Fruit fly (Drosophila melanogaster) whole organism, embryonic: ENCODE measurements around the gene CG6843.
A peak's percentile ranks its signal among the peaks of the same experiment; 100 is the strongest.

Experiments used
- Antp ChIP-seq: fragments of 200-800 bp; sonication (Bioruptor generic); optimal IDR thresholded peaks from 3 replicates; lab custom pipeline; 2016; ENCODE audit warnings: missing biosample characterization, missing genetic modification characterization
- Bgb ChIP-seq: fragments of 200-800 bp; sonication (Bioruptor generic); IDR thresholded peaks from 2 replicates; pipeline ENCODE4 v1.3.6; 2022; ENCODE audit warnings: missing biosample characterization, missing genetic modification characterization; ENCODE audit not compliant: partially characterized antibody
- CG10321 ChIP-seq: fragments of 200-800 bp; sonication (Bioruptor generic); IDR thresholded peaks from 2 replicates; pipeline ENCODE4 v1.3.6; 2022; ENCODE audit warnings: missing biosample characterization, missing genetic modification characterization
- CG10431 ChIP-seq: fragments of 200-800 bp; sonication (Bioruptor generic); optimal IDR thresholded peaks from 3 replicates; lab custom pipeline; 2018; ENCODE audit warnings: missing biosample characterization, mild to moderate bottlenecking, missing genetic modification characterization
- CG10543 ChIP-seq: fragments of 200-800 bp; sonication (Bioruptor generic); optimal IDR thresholded peaks from 3 replicates; lab custom pipeline; 2017; ENCODE audit warnings: missing biosample characterization, mild to moderate bottlenecking, missing genetic modification characterization, moderate library complexity
- CG10979 ChIP-seq: fragments of 200-800 bp; sonication (Bioruptor generic); optimal IDR thresholded peaks from 2 replicates; lab custom pipeline; 2018; ENCODE audit warnings: missing biosample characterization, mild to moderate bottlenecking, missing genetic modification characterization, moderate library complexity
- CG12769 ChIP-seq: fragments of 200-800 bp; sonication (Bioruptor generic); optimal IDR thresholded peaks from 2 replicates; lab custom pipeline; 2019; ENCODE audit warnings: missing biosample characterization, mild to moderate bottlenecking, missing genetic modification characterization, moderate library complexity
- CG13894 ChIP-seq: fragments of 200-800 bp; sonication (Bioruptor generic); optimal IDR thresholded peaks from 3 replicates; lab custom pipeline; 2018; ENCODE audit warnings: missing biosample characterization, mild to moderate bottlenecking, missing genetic modification characterization, moderate library complexity
- CG17612 ChIP-seq: fragments of 200-800 bp; sonication (Bioruptor generic); IDR thresholded peaks from 2 replicates; pipeline ENCODE4 v1.3.6; 2022; ENCODE audit warnings: missing biosample characterization, missing genetic modification characterization
- CG18262 ChIP-seq: fragments of 200-800 bp; optimal IDR thresholded peaks from 3 replicates; lab custom pipeline; 2019; ENCODE audit warnings: missing biosample characterization, mild to moderate bottlenecking, missing genetic modification characterization, moderate library complexity
- CG2202 ChIP-seq: fragments of 200-800 bp; sonication (Bioruptor generic); optimal IDR thresholded peaks from 2 replicates; lab custom pipeline; 2018; ENCODE audit warnings: missing biosample characterization, mild to moderate bottlenecking, missing genetic modification characterization
- CG32767 ChIP-seq: fragments of 200-800 bp; sonication (Bioruptor generic); IDR thresholded peaks from 2 replicates; pipeline ENCODE4 v1.3.6; 2022; ENCODE audit warnings: missing biosample characterization, missing genetic modification characterization
- CG34224 ChIP-seq: fragments of 200-800 bp; sonication (Bioruptor generic); IDR thresholded peaks from 3 replicates; pipeline ENCODE4 v1.3.6; 2022; ENCODE audit warnings: missing biosample characterization, missing genetic modification characterization; ENCODE audit not compliant: partially characterized antibody
- CG6254 ChIP-seq: fragments of 200-800 bp; sonication (Bioruptor generic); optimal IDR thresholded peaks from 3 replicates; lab custom pipeline; 2017; ENCODE audit warnings: mild to moderate bottlenecking, missing biosample characterization, missing genetic modification reagents, missing genetic modification characterization
- CG6791 ChIP-seq: fragments of 200-800 bp; sonication (Bioruptor generic); IDR thresholded peaks from 3 replicates; pipeline ENCODE4 v1.3.6; 2022; ENCODE audit warnings: missing biosample characterization, missing genetic modification characterization; ENCODE audit not compliant: partially characterized antibody
- CG8290 ChIP-seq, 3 experiments: fragments of 200-800 bp; sonication (Bioruptor generic); optimal IDR thresholded peaks; 2 replicates each; lab custom pipeline; 2016 to 2019; ENCODE audit warnings: missing biosample characterization in 3 of 3, missing genetic modification characterization in 3 of 3, mild to moderate bottlenecking in 2 of 3, moderate library complexity in 1 of 3
- Deaf1 ChIP-seq: fragments of 200-800 bp; optimal IDR thresholded peaks from 3 replicates; lab custom pipeline; 2019; ENCODE audit warnings: missing biosample characterization, mild to moderate bottlenecking, missing genetic modification characterization, moderate library complexity
- Dip2 ChIP-seq: fragments of 200-800 bp; sonication (Bioruptor generic); IDR thresholded peaks from 2 replicates; pipeline ENCODE4 v1.3.6; 2022; ENCODE audit warnings: missing biosample characterization, missing genetic modification characterization
- Doc3 ChIP-seq: fragments of 200-800 bp; sonication (Bioruptor generic); IDR thresholded peaks from 3 replicates; pipeline ENCODE4 v1.3.6; 2022; ENCODE audit warnings: missing biosample characterization, missing genetic modification characterization; ENCODE audit not compliant: partially characterized antibody
- E2f2 ChIP-seq: fragments of 200-800 bp; sonication (Bioruptor generic); IDR thresholded peaks from 2 replicates; pipeline ENCODE4 v1.3.6; 2022; ENCODE audit warnings: missing biosample characterization, missing genetic modification characterization
- GATAe ChIP-seq: fragments of 200-800 bp; sonication (Bioruptor generic); conservative IDR thresholded peaks from 2 replicates; pipeline ENCODE4 v1.3.6; 2022; ENCODE audit warnings: missing biosample characterization, missing genetic modification characterization
- Lhr ChIP-seq: fragments of 200-800 bp; sonication (Bioruptor generic); optimal IDR thresholded peaks from 3 replicates; lab custom pipeline; 2017; ENCODE audit warnings: mild to moderate bottlenecking, missing biosample characterization, missing genetic modification reagents, missing genetic modification characterization
- Myb ChIP-seq: fragments of 200-800 bp; sonication (Bioruptor generic); optimal IDR thresholded peaks from 2 replicates; lab custom pipeline; 2016; ENCODE audit warnings: missing biosample characterization, missing genetic modification characterization
- Neu2 ChIP-seq: fragments of 200-800 bp; sonication (Bioruptor generic); optimal IDR thresholded peaks from 3 replicates; lab custom pipeline; 2016; ENCODE audit warnings: missing biosample characterization, missing genetic modification characterization, borderline replicate concordance
- Oli ChIP-seq: fragments of 200-800 bp; sonication (Bioruptor generic); optimal IDR thresholded peaks from 2 replicates; lab custom pipeline; 2018; ENCODE audit warnings: missing biosample characterization, mild to moderate bottlenecking, missing genetic modification characterization, moderate library complexity
- Scr ChIP-seq: fragments of 200-800 bp; sonication (Bioruptor generic); IDR thresholded peaks from 2 replicates; pipeline ENCODE4 v1.3.6; 2022; ENCODE audit warnings: missing biosample characterization, missing genetic modification characterization; ENCODE audit not compliant: partially characterized antibody
- Trl ChIP-seq, 3 experiments: fragments of >200 bp in 2 of 3; fragments of 200-800 bp in 1 of 3; sonication (Bioruptor generic) in 1 of 3; optimal IDR thresholded peaks; 2 replicates in 1 of 3; 3 replicates in 2 of 3; lab custom pipeline; 2016 to 2017; ENCODE audit warnings: missing biosample characterization in 1 of 3, missing genetic modification characterization in 1 of 3
- bbx ChIP-seq: fragments of 200-800 bp; sonication (Bioruptor generic); IDR thresholded peaks from 2 replicates; pipeline ENCODE4 v1.3.6; 2022; ENCODE audit warnings: missing biosample characterization, missing genetic modification characterization; ENCODE audit not compliant: partially characterized antibody
- cg ChIP-seq: fragments of 200-800 bp; sonication (Bioruptor generic); optimal IDR thresholded peaks from 3 replicates; lab custom pipeline; 2019; ENCODE audit warnings: missing biosample characterization, mild to moderate bottlenecking, missing genetic modification characterization, moderate library complexity
- crp ChIP-seq, 2 experiments: fragments of 200-800 bp; sonication (Bioruptor generic); optimal IDR thresholded peaks; 2 replicates in 1 of 2; 3 replicates in 1 of 2; lab custom pipeline; 2017; ENCODE audit warnings: missing biosample characterization in 2 of 2, missing genetic modification characterization in 2 of 2, mild to moderate bottlenecking in 1 of 2, moderate library complexity in 1 of 2
- ems ChIP-seq: fragments of 200-800 bp; sonication (Bioruptor generic); optimal IDR thresholded peaks from 3 replicates; lab custom pipeline; 2016; ENCODE audit warnings: missing biosample characterization, missing genetic modification characterization
- gfzf ChIP-seq: fragments of 200-800 bp; sonication (Bioruptor generic); optimal IDR thresholded peaks from 2 replicates; lab custom pipeline; 2016; ENCODE audit warnings: missing biosample characterization, mild to moderate bottlenecking, missing genetic modification characterization, moderate library complexity
- hb ChIP-seq: fragments of 200-800 bp; sonication (Bioruptor generic); IDR thresholded peaks from 3 replicates; pipeline ENCODE4 v1.3.6; 2022; ENCODE audit warnings: missing biosample characterization, missing genetic modification characterization; ENCODE audit not compliant: partially characterized antibody
- kah ChIP-seq: fragments of 200-800 bp; sonication (Bioruptor generic); optimal IDR thresholded peaks from 2 replicates; lab custom pipeline; 2018; ENCODE audit warnings: missing biosample characterization, mild to moderate bottlenecking, missing genetic modification characterization
- kni ChIP-seq: fragments of 200-800 bp; sonication (Bioruptor generic); optimal IDR thresholded peaks from 3 replicates; lab custom pipeline; 2017; ENCODE audit warnings: mild to moderate bottlenecking, missing biosample characterization, missing genetic modification reagents, missing genetic modification characterization
- lilli ChIP-seq: fragments of 200-800 bp; sonication (Bioruptor generic); optimal IDR thresholded peaks from 3 replicates; lab custom pipeline; 2016; ENCODE audit warnings: missing biosample characterization, missing genetic modification characterization
- mld ChIP-seq: fragments of 200-800 bp; sonication (Bioruptor generic); IDR thresholded peaks from 3 replicates; pipeline ENCODE4 v1.3.6; 2022; ENCODE audit warnings: missing biosample characterization, missing genetic modification characterization; ENCODE audit not compliant: partially characterized antibody
- nerfin-2 ChIP-seq: fragments of 200-800 bp; sonication (Bioruptor generic); IDR thresholded peaks from 2 replicates; pipeline ENCODE4 v1.3.6; 2022; ENCODE audit warnings: missing biosample characterization, missing genetic modification characterization; ENCODE audit not compliant: partially characterized antibody
- nom ChIP-seq: fragments of 200-800 bp; sonication (Bioruptor generic); optimal IDR thresholded peaks from 2 replicates; lab custom pipeline; 2017; ENCODE audit warnings: missing biosample characterization, missing genetic modification characterization, mild to moderate bottlenecking, moderate library complexity, missing genetic modification reagents
- org-1 ChIP-seq: fragments of 200-800 bp; sonication (Bioruptor generic); optimal IDR thresholded peaks from 2 replicates; lab custom pipeline; 2017; ENCODE audit warnings: missing biosample characterization, missing genetic modification characterization
- salm ChIP-seq: fragments of 200-800 bp; sonication (Bioruptor generic); optimal IDR thresholded peaks from 2 replicates; lab custom pipeline; 2018; ENCODE audit warnings: missing biosample characterization, mild to moderate bottlenecking, missing genetic modification characterization
- sens ChIP-seq: fragments of 200-800 bp; sonication (Bioruptor generic); peaks from one replicate; lab custom pipeline; 2016; ENCODE audit warnings: missing biosample characterization, missing genetic modification characterization
- sr ChIP-seq: fragments of 200-800 bp; sonication (Bioruptor generic); IDR thresholded peaks from 3 replicates; pipeline ENCODE4 v1.3.6; 2022; ENCODE audit warnings: missing biosample characterization, missing genetic modification characterization
- sug ChIP-seq: fragments of 200-800 bp; optimal IDR thresholded peaks from 2 replicates; lab custom pipeline; 2019; ENCODE audit warnings: missing biosample characterization, mild to moderate bottlenecking, missing genetic modification characterization, moderate library complexity
- tna ChIP-seq: fragments of 200-800 bp; sonication (Bioruptor generic); IDR thresholded peaks from 2 replicates; pipeline ENCODE4 v1.3.6; 2022; ENCODE audit warnings: missing biosample characterization, missing genetic modification characterization; ENCODE audit not compliant: partially characterized antibody
- trh ChIP-seq: fragments of 200-800 bp; sonication (Bioruptor generic); optimal IDR thresholded peaks from 2 replicates; lab custom pipeline; 2016; ENCODE audit warnings: missing biosample characterization, missing genetic modification characterization

CG6843 gene

DNA sequence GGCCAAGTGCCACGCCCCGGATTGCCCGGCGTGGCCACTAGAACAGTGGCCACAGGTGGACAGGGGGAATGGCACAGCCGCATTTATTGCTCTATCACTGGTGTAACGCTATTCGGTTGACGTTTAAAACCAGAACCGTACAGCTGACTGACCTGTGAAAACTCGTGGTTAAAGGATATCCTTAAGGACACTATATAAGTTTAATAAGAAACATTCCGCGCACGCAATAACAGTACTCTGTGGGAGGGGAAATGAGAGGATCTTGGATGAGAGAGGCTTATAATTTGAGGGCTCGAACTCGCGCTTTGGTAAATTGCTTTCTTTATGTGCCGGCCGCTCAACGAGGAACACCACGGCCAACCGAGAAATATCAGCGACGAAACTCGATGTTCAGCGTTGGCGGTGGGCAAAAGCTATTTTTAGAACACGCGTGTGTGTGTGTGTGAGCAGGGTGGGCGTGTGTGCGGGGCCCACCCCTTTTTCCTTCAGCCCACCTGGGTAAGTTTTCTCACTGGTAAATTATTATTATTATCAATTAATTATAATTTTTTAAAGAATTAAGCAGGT is 5.0 kb upstream of the CG6843 start (continued):
- TF ChIP-seq tna (GFP tag; lab: Robert Waterston, UW) (0 out of 2 replicates have a peak, but pooled peaks have one; percentile 47), CG8290 (GFP tag; optimal IDR thresholded peaks at IDR 0.05; lab: Kevin White, UChicago) (no peak), CG8290 (tag; optimal IDR thresholded peaks at IDR 0.05; lab: Kevin White, UChicago) (peak in 1 of 2 experiments; percentile 34), sr (GFP tag; lab: Robert Waterston, UW) (peak; percentile 65; the same call in 2 of the 3 replicates), E2f2 (GFP tag; lab: Robert Waterston, UW) (0 out of 2 replicates have a peak, but pooled peaks have one; percentile 8), CG18262 (tag; lab: Kevin White, UChicago) (no peak), nerfin-2 (peak; percentile 52; the same call in 1 of the 2 replicates), CG6254 (GFP tag; lab: Kevin White, UChicago) (peak; percentile 13), Deaf1 (tag; lab: Kevin White, UChicago) (peak; percentile 25), sug (tag; lab: Kevin White, UChicago) (peak; percentile 29), gfzf (no peak), Dip2 (GFP tag; lab: Robert Waterston, UW) (no peak), CG34224 (GFP tag; lab: Robert Waterston, UW) (0 out of 3 replicates have a peak, but pooled peaks have one; percentile 16), mld (GFP tag; lab: Robert Waterston, UW) (peak; percentile 56; the same call in 2 of the 3 replicates), Bgb (GFP tag; lab: Robert Waterston, UW) (peak; percentile 47; the same call in 1 of the 2 replicates), Trl (optimal IDR thresholded peaks at IDR 0.05; lab: Kevin White, UChicago) (peak in 1 of 2 experiments; percentile 6), Trl (GFP tag; optimal IDR thresholded peaks at IDR 0.05; lab: Kevin White, UChicago) (no peak), CG10321 (GFP tag; lab: Robert Waterston, UW) (no peak), kni (peak; percentile 40), kah (GFP tag; lab: Kevin White, UChicago) (no peak), CG12769 (tag; lab: Kevin White, UChicago) (peak; percentile 40), CG13894 (tag; lab: Kevin White, UChicago) (peak; percentile 37), hb (0 out of 3 replicates have a peak, but pooled peaks have one; percentile 30), CG10543 (GFP tag; lab: Kevin White, UChicago) (peak; percentile 40), Scr (GFP tag; lab: Robert Waterston, UW) (peak; percentile 32; the same call in 1 of the 2 replicates), CG2202 (tag; lab: Kevin White, UChicago) (no peak), lilli (GFP tag; lab: Kevin White, UChicago) (peak; percentile 17), bbx (GFP tag; lab: Robert Waterston, UW) (peak; percentile 49), CG6791 (GFP tag; lab: Robert Waterston, UW) (0 out of 3 replicates have a peak, but pooled peaks have one; percentile 19), Myb (no peak), Doc3 (0 out of 3 replicates have a peak, but pooled peaks have one; percentile 34), org-1 (GFP tag; lab: Kevin White, UChicago) (no peak), Antp (no peak), CG10979 (tag; lab: Kevin White, UChicago) (no peak)

DNA sequence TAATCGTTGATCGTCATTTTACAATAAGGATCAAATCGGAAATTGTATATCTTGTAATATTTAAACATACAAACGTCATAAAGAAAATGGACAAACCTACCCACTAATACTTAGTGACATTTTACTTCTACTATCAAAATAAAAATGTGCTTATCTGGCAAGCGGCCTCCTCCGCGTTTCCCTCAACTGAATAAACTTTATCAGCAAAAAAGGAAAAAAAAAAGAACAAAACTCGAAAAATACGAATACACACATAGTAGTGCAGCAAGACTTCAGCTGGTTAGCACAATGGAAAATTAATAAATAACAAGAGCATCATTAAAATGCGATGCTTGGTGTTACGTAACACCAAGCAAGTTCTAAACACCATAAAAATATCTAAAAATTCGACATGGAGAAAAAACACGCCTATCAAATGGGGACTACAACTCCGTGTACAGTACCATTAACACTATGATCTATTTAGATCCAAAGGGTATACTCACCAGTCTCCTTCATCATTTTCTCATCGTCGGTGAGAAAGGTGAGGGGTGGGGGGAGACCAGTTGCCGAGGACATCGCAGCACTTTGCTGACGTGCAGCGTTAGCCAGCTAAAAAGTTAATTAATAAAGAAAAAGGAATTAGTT is 3.8 kb upstream of the CG6843 start:
- TF ChIP-seq GATAe (GFP tag; lab: Robert Waterston, UW) (peak; percentile 44; the same call in 1 of the 2 replicates), nom (peak; percentile 12), CG32767 (GFP tag; lab: Robert Waterston, UW) (no peak), salm (tag; lab: Kevin White, UChicago) (no peak), Lhr (no peak), cg (GFP tag; lab: Kevin White, UChicago) (peak; percentile 5), CG17612 (GFP tag; lab: Robert Waterston, UW) (0 out of 2 replicates have a peak, but pooled peaks have one; percentile 11), crp (GFP tag; optimal IDR thresholded peaks at IDR 0.05; lab: Kevin White, UChicago) (no peak), ems (GFP tag; lab: Kevin White, UChicago) (no peak), Neu2 (GFP tag; lab: Kevin White, UChicago) (no peak), sens (peak; percentile 12), trh (GFP tag; lab: Kevin White, UChicago) (no peak), CG10431 (no peak), Oli (tag; lab: Kevin White, UChicago) (no peak)
